Worm (Caenorhabditis elegans): Measurements from ENCODE around the gene C34D4.2.

Gene C34D4.2

ce11 chrIV:7149020-7149601 lies 5.3 kb upstream of the C34D4.2 start, which contains the start of gene C34D4.4 (continued):
- no peak for TF ChIP-seq tbx-2 (tag; optimal IDR thresholded peaks at IDR 0.05)

DNA sequence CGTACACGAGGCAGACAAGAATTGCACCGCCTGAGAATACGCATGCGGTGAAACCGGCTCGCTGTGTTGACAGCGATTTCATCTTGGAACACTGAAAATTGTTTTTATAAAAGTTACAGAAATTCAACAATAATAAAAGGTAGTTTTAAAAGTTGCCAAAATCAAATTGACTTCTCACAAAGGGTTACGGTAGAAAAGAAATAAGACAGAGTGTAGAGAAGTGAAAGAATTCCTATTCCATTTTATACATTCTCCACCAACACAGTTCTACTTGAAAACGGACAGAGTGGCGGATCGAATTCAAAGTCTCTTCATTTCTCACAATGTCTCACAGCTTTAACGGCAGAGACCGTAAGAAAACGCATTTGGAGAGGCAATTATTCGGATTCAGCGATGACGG lies 2.0 kb upstream of the C34D4.2 start, which contains the start of gene col-113:
Gene col-113, minus strand, starts transcription at position 101 of the 400 bp plus-strand sequence.
- TF ChIP-seq nhr-85 (tag) (peak; percentile 55), unc-86 (tag; optimal IDR thresholded peaks at IDR 0.05) (no peak)

DNA sequence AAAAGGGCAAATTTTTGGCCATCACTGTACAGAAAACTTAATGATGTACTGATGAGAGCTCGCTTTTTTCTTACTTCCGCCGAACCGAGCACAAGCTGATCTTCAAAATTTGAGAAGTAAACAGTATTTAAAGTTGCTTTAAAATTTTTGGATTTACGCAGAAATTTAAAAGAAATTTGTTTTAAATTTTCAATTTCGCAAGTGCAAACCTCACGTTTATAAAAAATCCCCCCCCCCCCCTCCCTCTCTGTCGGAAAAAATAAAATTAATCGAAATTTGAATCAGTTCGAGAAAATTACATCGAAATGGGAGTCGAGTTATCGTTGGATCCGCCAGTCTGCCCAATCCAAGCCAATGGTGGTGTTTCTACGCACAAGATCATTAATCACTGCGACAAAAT lies 1.1 kb upstream of the C34D4.2 start, which contains the start of gene C34D4.3:
Gene C34D4.3, plus strand, starts transcription at position 301 of the 400 bp plus-strand sequence.
- no peak for TF ChIP-seq sox-4 (tag; optimal IDR thresholded peaks at IDR 0.05)
- TF ChIP-seq pax-3 (tag; optimal IDR thresholded peaks at IDR 0.05): no peak
- no peak for TF ChIP-seq elt-2 (tag; optimal IDR thresholded peaks at IDR 0.05)
- TF ChIP-seq nhr-12 (tag; optimal IDR thresholded peaks at IDR 0.05): no peak
- TF ChIP-seq nhr-11 (tag; optimal IDR thresholded peaks at IDR 0.05): no peak
- TF ChIP-seq nhr-71 (tag; optimal IDR thresholded peaks at IDR 0.05): no peak
- TF ChIP-seq lin-13 (GFP tag; optimal IDR thresholded peaks at IDR 0.05): no peak
- TF ChIP-seq lsy-2 (tag; optimal IDR thresholded peaks at IDR 0.05): no peak

ce11 chrIV:7156356-7156755 lies 1.9 kb downstream of the C34D4.2 start, which contains the start of gene maph-9:
TSS of gene maph-9 (plus strand) at chrIV:7156628.
- TF ChIP-seq ceh-63 (GFP tag; optimal IDR thresholded peaks at IDR 0.05): no peak
- no peak for TF ChIP-seq hlh-17 (GFP tag; optimal IDR thresholded peaks at IDR 0.05; ENCODE audit: borderline replicate concordance)
- TF ChIP-seq fkh-4 (tag; optimal IDR thresholded peaks at IDR 0.05; ENCODE audit: borderline replicate concordance): no peak
- no peak for TF ChIP-seq pag-3 (tag; optimal IDR thresholded peaks at IDR 0.05; ENCODE audit: borderline replicate concordance, insufficient read depth)
- TF ChIP-seq nhr-47 (tag; optimal IDR thresholded peaks at IDR 0.05): peak; percentile 39
- TF ChIP-seq fkh-8 (tag; optimal IDR thresholded peaks at IDR 0.05): peak; percentile 95
- no peak for TF ChIP-seq efl-1 (optimal IDR thresholded peaks at IDR 0.05)
- peak in 1 of 2 experiments; percentile 64 for TF ChIP-seq efl-1 (GFP tag; optimal IDR thresholded peaks at IDR 0.05 in 1 of 2)
- TF ChIP-seq dsc-1 (tag; optimal IDR thresholded peaks at IDR 0.05): peak; percentile 50
- peak in 1 of 2 experiments; percentile 39 for TF ChIP-seq lsy-2 (tag; optimal IDR thresholded peaks at IDR 0.05)
- peak; percentile 49 for TF ChIP-seq nhr-71 (tag; optimal IDR thresholded peaks at IDR 0.05)

ce11 chrIV:7158161-7158560 lies 3.7 kb downstream of the C34D4.2 start:
- TF ChIP-seq alr-1 (tag; optimal IDR thresholded peaks at IDR 0.05; ENCODE audit: borderline replicate concordance): no peak
- TF ChIP-seq lin-39 (tag; optimal IDR thresholded peaks at IDR 0.05): no peak

- TF ChIP-seq hlh-4 (tag; optimal IDR thresholded peaks at IDR 0.05) (no peak), mep-1 (tag; optimal IDR thresholded peaks at IDR 0.05) (no peak), hpl-2 (GFP tag; optimal IDR thresholded peaks at IDR 0.05) (no peak), fkh-8 (tag; optimal IDR thresholded peaks at IDR 0.05) (no peak), lir-3 (tag; optimal IDR thresholded peaks at IDR 0.05; ENCODE audit: poor library complexity) (no peak), mdl-1 (tag; optimal IDR thresholded peaks at IDR 0.05) (no peak), efl-1 (optimal IDR thresholded peaks at IDR 0.05) (peak in 1 of 2 experiments; percentile 92), efl-1 (GFP tag; optimal IDR thresholded peaks at IDR 0.05 in 1 of 2) (no peak), ceh-63 (GFP tag; optimal IDR thresholded peaks at IDR 0.05) (no peak)
Observed at ce11 chrIV:7159586-7159985, 5.1 kb downstream of the C34D4.2 start.

DNA sequence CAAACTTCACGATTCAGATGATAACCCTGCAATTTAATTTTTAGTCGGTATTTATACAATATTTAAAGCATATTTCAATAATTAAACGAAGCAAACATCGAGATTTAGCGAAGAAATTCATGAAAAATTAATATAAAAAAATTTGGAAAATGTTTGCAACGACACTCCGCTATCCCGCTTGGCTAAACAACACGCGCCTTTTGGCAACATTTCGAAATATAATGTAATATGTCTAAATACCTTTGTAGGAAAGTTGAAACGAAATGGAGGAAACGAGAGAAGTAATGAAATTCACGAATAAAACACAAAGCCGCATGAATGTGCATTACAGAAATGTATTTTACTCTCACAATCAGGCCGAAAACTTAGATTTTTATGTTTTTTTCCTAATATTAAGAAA lies 11.3 kb downstream of the C34D4.2 start, which contains the start of gene rpc-1:
Gene rpc-1, minus strand, starts transcription at position 26 of the 400 bp plus-strand sequence.
- TF ChIP-seq lin-15B (tag; optimal IDR thresholded peaks at IDR 0.05): peak; percentile 42
- TF ChIP-seq F16B12.6 (tag; optimal IDR thresholded peaks at IDR 0.05): peak; percentile 47
- no peak for TF ChIP-seq Y116A8C.19 (tag; optimal IDR thresholded peaks at IDR 0.05; ENCODE audit: borderline replicate concordance)
- TF ChIP-seq efl-1 (optimal IDR thresholded peaks at IDR 0.05): peak; percentile 50 to 79
- peak; percentile 74 to 98 for TF ChIP-seq efl-1 (GFP tag; optimal IDR thresholded peaks at IDR 0.05 in 1 of 2)
- TF ChIP-seq pqm-1 (tag; optimal IDR thresholded peaks at IDR 0.05): no peak
- peak; percentile 59 for TF ChIP-seq mep-1 (tag; optimal IDR thresholded peaks at IDR 0.05)
- TF ChIP-seq rnt-1 (tag; optimal IDR thresholded peaks at IDR 0.05): peak; percentile 9
- TF ChIP-seq C16A3.4 (tag; optimal IDR thresholded peaks at IDR 0.05): peak; percentile 12
- TF ChIP-seq elt-3 (tag; optimal IDR thresholded peaks at IDR 0.05): peak in 1 of 6 experiments; percentile 3
- no peak for TF ChIP-seq lin-39 (tag; optimal IDR thresholded peaks at IDR 0.05)
- TF ChIP-seq swsn-7 (tag; optimal IDR thresholded peaks at IDR 0.05): peak; percentile 4
- TF ChIP-seq aly-2 (tag; optimal IDR thresholded peaks at IDR 0.05): no peak
- no peak for TF ChIP-seq elt-2 (tag; optimal IDR thresholded peaks at IDR 0.05)
- TF ChIP-seq snu-23 (GFP tag; optimal IDR thresholded peaks at IDR 0.05): peak; percentile 30
- no peak for TF ChIP-seq nhr-77 (tag; optimal IDR thresholded peaks at IDR 0.05)
- TF ChIP-seq nhr-71 (tag; optimal IDR thresholded peaks at IDR 0.05): peak; percentile 42
- TF ChIP-seq tbx-2 (tag; optimal IDR thresholded peaks at IDR 0.05): peak; percentile 22
- TF ChIP-seq mab-9 (GFP tag; IDR thresholded peaks at IDR 0.05): no peak

All from whole organism, L1 larva.